Fruit fly (Drosophila melanogaster): ENCODE data around the gene unc-13-4A.

- TF ChIP-seq CG15514 (GFP tag; optimal IDR thresholded peaks at IDR 0.05) (peak; percentile 6), zen2 (GFP tag; IDR thresholded peaks at IDR 0.05; ENCODE audit: partially characterized antibody) (no peak), usp (GFP tag; optimal IDR thresholded peaks at IDR 0.05) (no peak), en (GFP tag; optimal IDR thresholded peaks at IDR 0.05) (no peak), Eip74EF (GFP tag; optimal IDR thresholded peaks at IDR 0.05) (no peak), CG13123 (GFP tag; optimal IDR thresholded peaks at IDR 0.05) (no peak), h (optimal IDR thresholded peaks at IDR 0.05) (no peak)
Observed at dm6 chr3L:7339216-7339742, 26.6 kb upstream of the unc-13-4A start, which contains the start of the genes lark and eco.
